Fruit fly (Drosophila melanogaster) whole organism, wandering third instar larva: ENCODE measurements around the gene Noc2.

Source experiments
- GATAd ChIP-seq: sonication (Bioruptor generic); optimal IDR thresholded peaks from 2 replicates; lab custom pipeline; 2016; ENCODE audit warnings: missing biosample characterization, missing genetic modification characterization
- OdsH ChIP-seq: fragments of 200-800 bp; sonication (Bioruptor generic); optimal IDR thresholded peaks from 2 replicates; lab custom pipeline; 2016; ENCODE audit warnings: missing biosample characterization, mild to moderate bottlenecking, missing genetic modification characterization
- br ChIP-seq: fragments of 200-800 bp; sonication (Bioruptor generic); optimal IDR thresholded peaks from 2 replicates; lab custom pipeline; 2016; ENCODE audit warnings: missing biosample characterization, missing genetic modification characterization
- dsf ChIP-seq: sonication (Bioruptor generic); optimal IDR thresholded peaks from 2 replicates; lab custom pipeline; 2016; ENCODE audit warnings: missing biosample characterization, missing genetic modification characterization, borderline replicate concordance
- h ChIP-seq: fragments of 200-800 bp; sonication (Bioruptor generic); optimal IDR thresholded peaks from 3 replicates; lab custom pipeline; 2016; ENCODE audit warnings: missing biosample characterization, mild to moderate bottlenecking, missing genetic modification characterization
- lola ChIP-seq: fragments of >200 bp; optimal IDR thresholded peaks from 2 replicates; lab custom pipeline; 2017; ENCODE audit warnings: missing biosample characterization, missing genetic modification characterization
- psq ChIP-seq: fragments of 200-800 bp; sonication (Bioruptor generic); optimal IDR thresholded peaks from 3 replicates; lab custom pipeline; 2017; ENCODE audit warnings: missing biosample characterization, mild to moderate bottlenecking, missing genetic modification characterization, moderate library complexity
- tai ChIP-seq: sonication (Bioruptor generic); optimal IDR thresholded peaks from 2 replicates; lab custom pipeline; 2016; ENCODE audit warnings: missing biosample characterization, missing genetic modification characterization

dm6 chr2L:21169160-21169624, 5.8 kb downstream of the Noc2 start:
- no peak for TF ChIP-seq dsf
- TF ChIP-seq OdsH (GFP tag; lab: Kevin White, UChicago): no peak
- TF ChIP-seq psq: no peak
- TF ChIP-seq br (GFP tag; lab: Kevin White, UChicago): no peak
- TF ChIP-seq lola (GFP tag; lab: Kevin White, UChicago): no peak
- TF ChIP-seq tai: no peak
- TF ChIP-seq h: no peak
- no peak for TF ChIP-seq GATAd (GFP tag; lab: Kevin White, UChicago)
